Fruit fly (Drosophila melanogaster) S2 (cell line): ENCODE data around the gene hoip.

Experiments used
- CG8478 ChIP-seq: fragments of >200 bp; optimal IDR thresholded peaks from 2 replicates; lab custom pipeline; 2018
- CTCF ChIP-seq, 2 experiments: fragments of >200 bp; optimal IDR thresholded peaks; 2 replicates each; lab custom pipeline; 2018

hoip gene

dm6 chr2L:9699615-9700014 lies at the start of gene hoip:
TSS of gene hoip (plus strand) at chr2L:9699791.
- TF ChIP-seq CG8478 (lab: Kevin White, UChicago): no peak

dm6 chr2L:9656300-9656699 lies 43.3 kb upstream of the hoip start, which contains the start of gene CG33299:
TSS of gene CG33299 (plus strand) at chr2L:9656600.
- TF ChIP-seq CG8478 (lab: Kevin White, UChicago) (no peak), CTCF (optimal IDR thresholded peaks at IDR 0.05; lab: Kevin White, UChicago) (no peak)

- TF ChIP-seq CG8478 (lab: Kevin White, UChicago) (no peak), CTCF (optimal IDR thresholded peaks at IDR 0.05; lab: Kevin White, UChicago) (no peak)
These were observed 42.1 kb upstream of the hoip start for dm6 chr2L:9657269-9658191.

dm6 chr2L:9660516-9660920 lies 39.1 kb upstream of the hoip start:
- TF ChIP-seq CTCF (optimal IDR thresholded peaks at IDR 0.05; lab: Kevin White, UChicago): no peak

dm6 chr2L:9662977-9663376 lies 36.6 kb upstream of the hoip start:
- TF ChIP-seq CTCF (optimal IDR thresholded peaks at IDR 0.05; lab: Kevin White, UChicago) (no peak), CG8478 (lab: Kevin White, UChicago) (no peak)

dm6 chr2L:9669354-9669753 lies 30.2 kb upstream of the hoip start:
- TF ChIP-seq CTCF (optimal IDR thresholded peaks at IDR 0.05; lab: Kevin White, UChicago): no peak
- no peak for TF ChIP-seq CG8478 (lab: Kevin White, UChicago)

dm6 chr2L:9670909-9671422 lies 28.6 kb upstream of the hoip start:
- TF ChIP-seq CG8478 (lab: Kevin White, UChicago) (no peak), CTCF (optimal IDR thresholded peaks at IDR 0.05; lab: Kevin White, UChicago) (no peak)

- TF ChIP-seq CTCF (optimal IDR thresholded peaks at IDR 0.05; lab: Kevin White, UChicago): no peak
- TF ChIP-seq CG8478 (lab: Kevin White, UChicago): no peak
These were observed 27.3 kb upstream of the hoip start for dm6 chr2L:9672246-9672645.

dm6 chr2L:9673235-9673634 lies 26.4 kb upstream of the hoip start:
- TF ChIP-seq CG8478 (lab: Kevin White, UChicago): no peak
- TF ChIP-seq CTCF (optimal IDR thresholded peaks at IDR 0.05; lab: Kevin White, UChicago): no peak

dm6 chr2L:9677101-9677500 lies 22.5 kb upstream of the hoip start:
- TF ChIP-seq CG8478 (lab: Kevin White, UChicago) (no peak), CTCF (optimal IDR thresholded peaks at IDR 0.05; lab: Kevin White, UChicago) (no peak)

dm6 chr2L:9679789-9680188 lies 19.8 kb upstream of the hoip start:
- no peak for TF ChIP-seq CTCF (optimal IDR thresholded peaks at IDR 0.05; lab: Kevin White, UChicago)
- TF ChIP-seq CG8478 (lab: Kevin White, UChicago): no peak

- TF ChIP-seq CG8478 (lab: Kevin White, UChicago) (no peak), CTCF (optimal IDR thresholded peaks at IDR 0.05; lab: Kevin White, UChicago) (no peak)
These were observed 15.5 kb upstream of the hoip start for dm6 chr2L:9684108-9684507.

dm6 chr2L:9685184-9685583 lies 14.4 kb upstream of the hoip start:
- TF ChIP-seq CTCF (optimal IDR thresholded peaks at IDR 0.05; lab: Kevin White, UChicago): no peak
- TF ChIP-seq CG8478 (lab: Kevin White, UChicago): no peak

dm6 chr2L:9685993-9686392 lies 13.6 kb upstream of the hoip start:
- no peak for TF ChIP-seq CG8478 (lab: Kevin White, UChicago)
- TF ChIP-seq CTCF (optimal IDR thresholded peaks at IDR 0.05; lab: Kevin White, UChicago): no peak

dm6 chr2L:9690550-9691197 lies 8.9 kb upstream of the hoip start:
- TF ChIP-seq CTCF (optimal IDR thresholded peaks at IDR 0.05; lab: Kevin White, UChicago): no peak
